Worm (Caenorhabditis elegans): ENCODE data around the gene cpt-3.
A peak's percentile ranks its signal among the peaks of the same experiment; 100 is the strongest.

Gene cpt-3

DNA sequence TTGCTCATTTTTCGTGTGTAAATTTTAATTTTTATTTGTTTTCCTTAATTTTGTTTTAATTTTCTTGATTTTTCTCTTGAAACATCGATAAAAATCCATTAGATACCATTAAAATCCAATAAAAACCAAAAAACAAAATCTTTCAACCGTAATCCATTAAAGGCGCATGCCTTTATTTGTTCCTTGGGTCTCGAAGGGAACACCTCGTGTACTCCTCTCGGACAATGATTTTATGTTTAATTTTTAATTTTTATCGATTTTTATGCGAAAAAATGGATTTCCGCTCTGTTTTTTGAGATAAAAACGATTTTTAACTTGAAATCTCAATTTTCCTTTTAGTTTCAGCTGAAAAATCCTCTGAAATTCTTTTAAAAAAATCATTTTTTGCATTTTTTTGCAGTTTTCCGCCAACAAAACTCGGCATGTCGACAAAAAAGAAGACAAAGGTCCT lies 19.3 kb downstream of the cpt-3 start, which contains the start of gene ppk-2:
ppk-2 (plus strand) TSS at position 401 of the 451 bp plus-strand sequence.
- no peak for TF ChIP-seq gei-8 (GFP tag; optimal IDR thresholded peaks at IDR 0.05)
- no peak for TF ChIP-seq nhr-42 (GFP tag; IDR thresholded peaks at IDR 0.05)
- TF ChIP-seq zag-1 (tag; optimal IDR thresholded peaks at IDR 0.05) = no peak
- no peak for TF ChIP-seq nhr-6 (tag; optimal IDR thresholded peaks at IDR 0.05)
- no peak for TF ChIP-seq cey-2 (tag; optimal IDR thresholded peaks at IDR 0.05; ENCODE audit: borderline replicate concordance, insufficient read depth)
- TF ChIP-seq lin-38 (GFP tag; IDR thresholded peaks at IDR 0.05) = peak; percentile 57
- TF ChIP-seq daf-12 (tag; optimal IDR thresholded peaks at IDR 0.05) = no peak
- peak in 1 of 2 experiments; percentile 49 for TF ChIP-seq lsy-2 (tag; optimal IDR thresholded peaks at IDR 0.05)
- no peak for TF ChIP-seq hlh-11 (tag; optimal IDR thresholded peaks at IDR 0.05)
- peak; percentile 67 for TF ChIP-seq F49E8.2 (tag; optimal IDR thresholded peaks at IDR 0.05; ENCODE audit: borderline replicate concordance)
- TF ChIP-seq unc-130 (GFP tag; optimal IDR thresholded peaks at IDR 0.05) = peak; percentile 30
- TF ChIP-seq skn-1 (tag; optimal IDR thresholded peaks at IDR 0.05) = no peak
- TF ChIP-seq nhr-25 (tag; optimal IDR thresholded peaks at IDR 0.05; ENCODE audit: borderline replicate concordance, insufficient read depth) = no peak
- peak; percentile 43 for TF ChIP-seq mes-2 (tag; optimal IDR thresholded peaks at IDR 0.05; ENCODE audit: poor library complexity, severe bottlenecking)
- no peak for TF ChIP-seq F37D6.2 (tag; optimal IDR thresholded peaks at IDR 0.05)
- no peak for TF ChIP-seq dmd-8 (GFP tag; IDR thresholded peaks at IDR 0.05)
- no peak for TF ChIP-seq dpl-1 (GFP tag; optimal IDR thresholded peaks at IDR 0.05)
- no peak for TF ChIP-seq hif-1 (tag; optimal IDR thresholded peaks at IDR 0.05)

DNA sequence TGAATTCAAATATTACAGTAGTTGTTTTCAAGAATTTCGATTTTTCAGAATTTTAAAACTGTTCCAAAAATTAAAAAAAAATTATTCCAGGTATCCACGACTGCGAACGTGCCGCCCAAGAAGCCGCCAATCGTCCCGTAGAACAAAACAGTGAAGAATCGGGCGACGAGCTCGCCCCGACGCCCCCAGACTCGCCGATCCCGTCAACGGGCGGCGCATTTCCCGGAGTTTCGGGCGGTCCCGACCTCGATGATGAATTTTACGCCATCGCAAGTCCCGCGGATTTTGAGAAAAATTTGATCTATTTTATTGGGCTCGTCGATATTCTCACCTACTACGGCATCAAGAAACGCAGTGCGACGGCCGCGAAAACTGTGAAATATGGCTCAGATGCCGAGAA lies 23.3 kb downstream of the cpt-3 start:
- TF ChIP-seq daf-8 (GFP tag; IDR thresholded peaks at IDR 0.05) (no peak), D1046.2 (GFP tag; IDR thresholded peaks at IDR 0.05) (0 out of 2 replicates have a peak, but pooled peaks have one; percentile 49), aha-1 (tag) (peak; percentile 75), sdz-12 (GFP tag; optimal IDR thresholded peaks at IDR 0.05) (no peak), set-16 (GFP tag; IDR thresholded peaks at IDR 0.05) (peak; percentile 79)

DNA sequence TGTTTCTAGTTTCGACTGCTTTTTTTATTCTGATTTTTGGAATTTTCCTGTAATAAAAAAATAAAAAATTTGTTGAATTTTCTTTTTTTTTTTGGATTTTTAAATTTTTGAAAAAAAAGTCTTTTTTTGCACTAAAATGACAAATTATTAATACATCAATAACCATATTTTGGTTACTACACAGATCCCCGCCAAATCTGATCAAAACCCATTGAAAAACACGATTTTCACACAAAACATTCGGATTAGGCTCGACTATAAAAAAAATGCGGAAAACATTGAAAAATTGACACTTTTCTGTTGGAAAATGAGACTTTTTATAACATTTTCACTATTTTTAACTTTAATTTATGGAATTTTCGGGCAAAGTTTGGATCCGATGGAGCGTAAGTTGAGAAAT lies 27.6 kb downstream of the cpt-3 start, which contains the start of gene Y48G9A.7:
Y48G9A.7 (plus strand) TSS at position 301 of the 400 bp plus-strand sequence.
- TF ChIP-seq zip-2 (tag; optimal IDR thresholded peaks at IDR 0.05) = no peak
- TF ChIP-seq mep-1 (tag; optimal IDR thresholded peaks at IDR 0.05) = no peak
- no peak for TF ChIP-seq lin-38 (GFP tag; IDR thresholded peaks at IDR 0.05)
- no peak for TF ChIP-seq unc-39 (tag; optimal IDR thresholded peaks at IDR 0.05)
- no peak for TF ChIP-seq mdt-29 (GFP tag; IDR thresholded peaks at IDR 0.05)
- no peak for TF ChIP-seq zfp-2 (tag; optimal IDR thresholded peaks at IDR 0.05)

DNA sequence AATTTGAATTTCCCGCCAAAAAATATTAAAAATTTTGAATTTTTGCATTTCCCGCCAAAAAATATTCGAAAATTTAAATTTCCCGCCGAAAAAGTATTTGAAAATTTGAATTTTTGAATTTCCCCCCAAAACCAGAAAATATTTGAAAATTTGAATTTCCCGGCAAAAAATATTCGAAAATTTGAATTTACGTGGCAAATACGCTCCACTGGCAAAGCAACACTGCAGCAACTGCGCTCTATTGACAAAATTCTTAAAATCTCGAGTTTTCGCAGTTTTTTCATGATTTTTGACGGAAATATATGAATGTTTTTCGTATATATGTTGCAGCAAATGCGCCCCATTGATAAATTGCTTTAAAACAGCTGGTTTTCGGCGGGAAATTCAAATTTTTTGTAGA lies 28.8 kb downstream of the cpt-3 start:
- TF ChIP-seq lin-38 (GFP tag; IDR thresholded peaks at IDR 0.05) (peak; percentile 93), zag-1 (tag; optimal IDR thresholded peaks at IDR 0.05) (no peak), unc-130 (GFP tag; optimal IDR thresholded peaks at IDR 0.05) (peak; percentile 15)

DNA sequence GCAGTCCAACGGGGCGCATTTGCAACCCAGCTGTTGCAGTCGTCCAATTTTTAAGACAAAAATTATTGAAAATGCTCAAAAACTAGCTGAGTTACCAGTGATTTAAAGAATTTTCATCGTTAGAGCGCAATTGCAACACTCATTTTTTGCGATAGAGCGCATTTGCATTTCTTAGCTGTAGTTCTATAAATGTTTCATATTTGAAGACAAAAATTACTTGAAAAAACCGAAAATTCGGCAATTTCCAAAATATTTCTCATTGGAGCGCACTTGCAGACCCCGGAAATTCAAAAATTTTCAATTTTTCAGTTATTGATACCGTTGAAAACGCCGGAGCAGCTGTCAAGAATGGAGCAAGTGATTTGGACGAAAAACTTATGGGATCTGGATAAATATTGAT lies 29.4 kb downstream of the cpt-3 start:
- TF ChIP-seq jun-1 (tag; optimal IDR thresholded peaks at IDR 0.05) = no peak
- TF ChIP-seq hlh-30 (tag; optimal IDR thresholded peaks at IDR 0.05; ENCODE audit: insufficient read depth) = no peak
- no peak for TF ChIP-seq spr-1 (tag; optimal IDR thresholded peaks at IDR 0.05)
- peak; percentile 3; the same call in 1 of the 2 replicates for TF ChIP-seq D1046.2 (GFP tag; IDR thresholded peaks at IDR 0.05)
- no peak for TF ChIP-seq Y5F2A.4 (GFP tag; optimal IDR thresholded peaks at IDR 0.05)
- no peak for TF ChIP-seq nhr-42 (GFP tag; IDR thresholded peaks at IDR 0.05)
- no peak for TF ChIP-seq pqm-1 (tag; optimal IDR thresholded peaks at IDR 0.05)
- peak; percentile 72 for TF ChIP-seq lin-38 (GFP tag; IDR thresholded peaks at IDR 0.05)
- TF ChIP-seq zfp-2 (tag; optimal IDR thresholded peaks at IDR 0.05) = no peak

Measured in whole organism, L4 larva.